Worm (Caenorhabditis elegans) whole organism, L3 larva: ENCODE data around the gene kmo-1.

Experiments
- R02D3.7 ChIP-seq: fragments of 150-350 bp; optimal IDR thresholded peaks from 2 replicates; lab custom pipeline; 2014; ENCODE audit warnings: missing biosample characterization, missing genetic modification characterization
- ZK546.5 ChIP-seq: sonication (generic microtip); optimal IDR thresholded peaks from 2 replicates; lab custom pipeline; 2017; ENCODE audit warnings: missing biosample characterization, missing genetic modification characterization
- aly-2 ChIP-seq: fragments of 150-350 bp; optimal IDR thresholded peaks from 2 replicates; lab custom pipeline; 2014; ENCODE audit warnings: missing biosample characterization, missing genetic modification characterization
- ama-1 ChIP-seq: fragments of 150-350 bp; optimal IDR thresholded peaks from 2 replicates; lab custom pipeline; 2018
- ceh-16 ChIP-seq: sonication (generic microtip); optimal IDR thresholded peaks from 2 replicates; lab custom pipeline; 2017; ENCODE audit warnings: missing biosample characterization, missing genetic modification characterization
- ceh-28 ChIP-seq: fragments of 150-350 bp; optimal IDR thresholded peaks from 2 replicates; lab custom pipeline; 2014; ENCODE audit warnings: missing biosample characterization, missing genetic modification reagents, missing genetic modification characterization
- ceh-82 ChIP-seq: fragments of 150-350 bp; optimal IDR thresholded peaks from 2 replicates; lab custom pipeline; 2014; ENCODE audit warnings: missing biosample characterization, missing genetic modification characterization
- ceh-9 ChIP-seq: sonication (generic microtip); optimal IDR thresholded peaks from 2 replicates; lab custom pipeline; 2018; ENCODE audit warnings: missing biosample characterization, missing genetic modification characterization
- daf-12 ChIP-seq: fragments of 150-350 bp; optimal IDR thresholded peaks from 2 replicates; lab custom pipeline; 2014; ENCODE audit warnings: missing biosample characterization, missing genetic modification reagents, missing genetic modification characterization
- egl-27 ChIP-seq: sonication (generic microtip); optimal IDR thresholded peaks from 4 replicates; lab custom pipeline; 2017; ENCODE audit warnings: missing biosample characterization, missing genetic modification reagents, missing genetic modification characterization
- egl-5 ChIP-seq: fragments of 150-350 bp; optimal IDR thresholded peaks from 2 replicates; lab custom pipeline; 2017; ENCODE audit warnings: missing biosample characterization, missing genetic modification reagents, missing genetic modification characterization, inconsistent platforms
- elt-1 ChIP-seq: fragments of 150-350 bp; optimal IDR thresholded peaks from 2 replicates; lab custom pipeline; 2014; ENCODE audit warnings: missing biosample characterization, missing genetic modification characterization
- elt-2 ChIP-seq: sonication (generic microtip); optimal IDR thresholded peaks from 2 replicates; lab custom pipeline; 2016; ENCODE audit warnings: missing genetic modification reagents, mild to moderate bottlenecking, missing genetic modification characterization, missing compliant biosample characterization
- elt-3 ChIP-seq, 3 experiments: fragments of 150-350 bp in 1 of 3; sonication (generic microtip) in 2 of 3; optimal IDR thresholded peaks; 2 replicates in 2 of 3; 4 replicates in 1 of 3; lab custom pipeline; 2014 to 2017; ENCODE audit warnings: missing biosample characterization in 3 of 3, missing genetic modification characterization in 3 of 3
- eor-1 ChIP-seq, 2 experiments: fragments of 150-350 bp; optimal IDR thresholded peaks; 2 replicates each; lab custom pipeline; 2014 to 2018; ENCODE audit warnings: missing biosample characterization in 2 of 2, missing genetic modification characterization in 2 of 2
- fkh-10 ChIP-seq: sonication (generic microtip); optimal IDR thresholded peaks from 2 replicates; lab custom pipeline; 2017; ENCODE audit warnings: missing biosample characterization, missing genetic modification reagents, missing genetic modification characterization
- fos-1 ChIP-seq: fragments of 150-350 bp; optimal IDR thresholded peaks from 2 replicates; lab custom pipeline; 2014; ENCODE audit warnings: missing biosample characterization, missing genetic modification characterization
- hmg-11 ChIP-seq: sonication (generic microtip); optimal IDR thresholded peaks from 2 replicates; lab custom pipeline; 2016; ENCODE audit warnings: missing genetic modification characterization, missing compliant biosample characterization
- lsy-12 ChIP-seq: sonication (generic microtip); optimal IDR thresholded peaks from 2 replicates; lab custom pipeline; 2016; ENCODE audit warnings: mild to moderate bottlenecking, missing genetic modification characterization, missing compliant biosample characterization
- mdl-1 ChIP-seq: fragments of 150-350 bp; optimal IDR thresholded peaks from 2 replicates; lab custom pipeline; 2014; ENCODE audit warnings: missing biosample characterization, missing genetic modification characterization
- nfya-1 ChIP-seq: sonication (generic microtip); optimal IDR thresholded peaks from 2 replicates; lab custom pipeline; 2017; ENCODE audit warnings: missing genetic modification characterization, mild to moderate bottlenecking, missing compliant biosample characterization, antibody characterized with exemption, moderate library complexity; ENCODE audit not compliant: insufficient read depth
- nhr-12 ChIP-seq: fragments of 150-350 bp; optimal IDR thresholded peaks from 2 replicates; lab custom pipeline; 2014; ENCODE audit warnings: missing biosample characterization, missing genetic modification characterization
- nhr-23 ChIP-seq: fragments of 150-350 bp; optimal IDR thresholded peaks from 2 replicates; lab custom pipeline; 2014; ENCODE audit warnings: missing biosample characterization, missing genetic modification reagents, missing genetic modification characterization
- nhr-25 ChIP-seq: sonication (generic microtip); optimal IDR thresholded peaks from 2 replicates; lab custom pipeline; 2017; ENCODE audit warnings: missing biosample characterization, missing genetic modification characterization
- nhr-28 ChIP-seq: fragments of 150-350 bp; optimal IDR thresholded peaks from 2 replicates; lab custom pipeline; 2014; ENCODE audit warnings: missing biosample characterization, missing genetic modification characterization
- nhr-43 ChIP-seq: sonication (generic microtip); optimal IDR thresholded peaks from 2 replicates; lab custom pipeline; 2016; ENCODE audit warnings: mild to moderate bottlenecking, missing genetic modification characterization, missing compliant biosample characterization; ENCODE audit not compliant: poor library complexity, severe bottlenecking
- nhr-67 ChIP-seq: fragments of 150-350 bp; optimal IDR thresholded peaks from 2 replicates; lab custom pipeline; 2014; ENCODE audit warnings: missing biosample characterization, missing genetic modification characterization
- pha-4 ChIP-seq: fragments of 150-350 bp; optimal IDR thresholded peaks from 2 replicates; lab custom pipeline; 2014; ENCODE audit warnings: missing biosample characterization, missing genetic modification reagents, missing genetic modification characterization
- pqm-1 ChIP-seq: fragments of 150-350 bp; optimal IDR thresholded peaks from 2 replicates; lab custom pipeline; 2017; ENCODE audit warnings: missing biosample characterization, missing genetic modification characterization, inconsistent platforms
- sea-2 ChIP-seq: fragments of 150-350 bp; sonication (generic microtip); optimal IDR thresholded peaks from 4 replicates; lab custom pipeline; 2014; ENCODE audit warnings: missing biosample characterization, missing genetic modification reagents, missing genetic modification characterization
- skn-1 ChIP-seq: fragments of 150-350 bp; optimal IDR thresholded peaks from 2 replicates; lab custom pipeline; 2014; ENCODE audit warnings: missing biosample characterization, missing genetic modification characterization
- snpc-4 ChIP-seq: fragments of 150-350 bp; optimal IDR thresholded peaks from 2 replicates; lab custom pipeline; 2014; ENCODE audit warnings: missing biosample characterization, missing genetic modification characterization
- tbx-2 ChIP-seq: sonication (generic microtip); optimal IDR thresholded peaks from 2 replicates; lab custom pipeline; 2016; ENCODE audit warnings: mild to moderate bottlenecking, missing genetic modification characterization, missing compliant biosample characterization
- unc-62 ChIP-seq: fragments of 150-350 bp; sonication (generic microtip); optimal IDR thresholded peaks from 4 replicates; lab custom pipeline; 2014; ENCODE audit warnings: missing biosample characterization, missing genetic modification reagents, missing genetic modification characterization
- zag-1 ChIP-seq: fragments of 150-350 bp; optimal IDR thresholded peaks from 2 replicates; lab custom pipeline; 2014; ENCODE audit warnings: missing biosample characterization, missing genetic modification characterization
- ztf-11 ChIP-seq: fragments of 150-350 bp; optimal IDR thresholded peaks from 2 replicates; lab custom pipeline; 2014; ENCODE audit warnings: missing biosample characterization, missing genetic modification characterization
- ztf-4 ChIP-seq: fragments of 150-350 bp; optimal IDR thresholded peaks from 2 replicates; lab custom pipeline; 2014; ENCODE audit warnings: missing biosample characterization, missing genetic modification characterization

The kmo-1 gene

ce11 chrV:12082932-12083331 lies 12.6 kb upstream of the kmo-1 start, which contains the start of gene R07B7.10:
R07B7.10 (plus strand) TSS chrV:12083216.
- TF ChIP-seq pha-4 (tag; lab: Kevin White, UChicago) (peak; percentile 32), nhr-43 (tag; lab: Kevin White, UChicago) (no peak)

ce11 chrV:12080274-12080673 lies 10.0 kb upstream of the kmo-1 start, which contains the start of gene R07B7.9:
R07B7.9 (minus strand) TSS chrV:12080374.
- no peak for TF ChIP-seq R02D3.7 (tag; lab: Kevin White, UChicago)
- TF ChIP-seq snpc-4 (tag; lab: Kevin White, UChicago) = no peak
- no peak for TF ChIP-seq unc-62
- TF ChIP-seq ceh-9 (tag; lab: Kevin White, UChicago) = no peak
- no peak for TF ChIP-seq nhr-67 (tag; lab: Kevin White, UChicago)
- no peak for TF ChIP-seq ceh-28 (tag; lab: Kevin White, UChicago)
- no peak for TF ChIP-seq ZK546.5
- TF ChIP-seq nhr-12 (tag; lab: Kevin White, UChicago) = no peak
- TF ChIP-seq elt-3 (tag; optimal IDR thresholded peaks at IDR 0.05; lab: Kevin White, UChicago) = no peak
- TF ChIP-seq fkh-10 (GFP tag; lab: Kevin White, UChicago) = no peak
- TF ChIP-seq eor-1 (tag; optimal IDR thresholded peaks at IDR 0.05; lab: Kevin White, UChicago) = no peak
- no peak for TF ChIP-seq ama-1
- TF ChIP-seq fos-1 (tag; lab: Kevin White, UChicago) = no peak
- no peak for TF ChIP-seq elt-2 (tag; lab: Kevin White, UChicago)
- TF ChIP-seq ztf-4 = no peak
- no peak for TF ChIP-seq ceh-82
- TF ChIP-seq nhr-28 = no peak

- no peak for TF ChIP-seq skn-1
- TF ChIP-seq nfya-1 = no peak
- peak; percentile 68 for TF ChIP-seq elt-2 (tag; lab: Kevin White, UChicago)
- peak; percentile 57 for TF ChIP-seq pha-4 (tag; lab: Kevin White, UChicago)
- TF ChIP-seq pqm-1 (tag; lab: Kevin White, UChicago) = peak; percentile 75
- no peak for TF ChIP-seq snpc-4 (tag; lab: Kevin White, UChicago)
Observed at ce11 chrV:12075983-12076382, 5.7 kb upstream of the kmo-1 start.

ce11 chrV:12074886-12075285 lies 4.6 kb upstream of the kmo-1 start, which contains the start of gene R07B7.6:
R07B7.6 (minus strand) TSS chrV:12074986.
- TF ChIP-seq ZK546.5 (no peak), ceh-16 (no peak)

- TF ChIP-seq daf-12 (tag; lab: Kevin White, UChicago) (no peak), ztf-11 (tag; lab: Kevin White, UChicago) (no peak), tbx-2 (tag; lab: Kevin White, UChicago) (no peak), hmg-11 (no peak), elt-1 (tag; lab: Kevin White, UChicago) (peak; percentile 55), nhr-43 (tag; lab: Kevin White, UChicago) (peak; percentile 58), egl-5 (tag; lab: Kevin White, UChicago) (no peak), sea-2 (GFP tag; lab: Kevin White, UChicago) (no peak), nhr-25 (tag; lab: Kevin White, UChicago) (peak; percentile 85), mdl-1 (tag; lab: Kevin White, UChicago) (peak; percentile 1), ZK546.5 (no peak), nhr-28 (no peak), elt-3 (tag; optimal IDR thresholded peaks at IDR 0.05; lab: Kevin White, UChicago) (peak in 2 of 3 experiments; percentile 12 to 27), zag-1 (tag; lab: Kevin White, UChicago) (no peak), nhr-23 (tag; lab: Kevin White, UChicago) (peak; percentile 22), lsy-12 (tag; lab: Kevin White, UChicago) (no peak), aly-2 (tag; lab: Kevin White, UChicago) (no peak), egl-27 (no peak)
Observed at ce11 chrV:12071483-12071882, 1.2 kb upstream of the kmo-1 start.
